Worm (Caenorhabditis elegans) whole organism, young adult: ENCODE results near the gene C44B9.2.

Experiments used
- F23B12.7 ChIP-seq: sonication (generic microtip); optimal IDR thresholded peaks from 2 replicates; lab custom pipeline; 2017; ENCODE audit warnings: missing genetic modification characterization, mild to moderate bottlenecking, missing compliant biosample characterization, antibody characterized with exemption, moderate library complexity; ENCODE audit not compliant: insufficient read depth
- F49E8.2 ChIP-seq: sonication (generic microtip); optimal IDR thresholded peaks from 3 replicates; lab custom pipeline; 2017; ENCODE audit warnings: missing genetic modification characterization, mild to moderate bottlenecking, missing compliant biosample characterization, antibody characterized with exemption, moderate library complexity; ENCODE audit not compliant: insufficient read depth
- T07F8.4 ChIP-seq: sonication (generic microtip); optimal IDR thresholded peaks from 2 replicates; lab custom pipeline; 2016; ENCODE audit warnings: mild to moderate bottlenecking, missing genetic modification characterization, moderate library complexity, missing compliant biosample characterization
- Y53F4B.3 ChIP-seq: fragments of 200-800 bp; sonication (Bioruptor generic); IDR thresholded peaks from 2 replicates; pipeline ENCODE4 v1.3.6; 2022; ENCODE audit warnings: missing genetic modification reagents, missing genetic modification characterization, missing compliant biosample characterization
- Y56A3A.18 ChIP-seq: fragments of 200-800 bp; sonication (Bioruptor generic); IDR thresholded peaks from 2 replicates; pipeline ENCODE4 v1.3.6; 2022; ENCODE audit warnings: missing genetic modification reagents, missing genetic modification characterization, missing compliant biosample characterization
- Y67H2A.10 ChIP-seq: fragments of 200-800 bp; sonication (Bioruptor generic); conservative IDR thresholded peaks from 2 replicates; pipeline ENCODE4 v1.3.6; 2022; ENCODE audit warnings: missing genetic modification reagents, missing genetic modification characterization, missing compliant biosample characterization
- Y79H2A.3 ChIP-seq: fragments of 200-800 bp; sonication (Bioruptor generic); conservative IDR thresholded peaks from 2 replicates; pipeline ENCODE4 v1.3.6; 2022; ENCODE audit warnings: missing genetic modification reagents, missing genetic modification characterization, missing compliant biosample characterization
- ZK185.1 ChIP-seq: sonication (generic microtip); optimal IDR thresholded peaks from 2 replicates; lab custom pipeline; 2016; ENCODE audit warnings: mild to moderate bottlenecking, missing genetic modification characterization, missing compliant biosample characterization; ENCODE audit not compliant: poor library complexity, severe bottlenecking
- aptf-2 ChIP-seq: fragments of 200-800 bp; sonication (Bioruptor generic); conservative IDR thresholded peaks from 2 replicates; pipeline ENCODE4 v1.3.6; 2022; ENCODE audit warnings: missing genetic modification reagents, missing genetic modification characterization, missing compliant biosample characterization
- aptf-3 ChIP-seq: fragments of 200-800 bp; sonication (Bioruptor generic); IDR thresholded peaks from 2 replicates; pipeline ENCODE4 v1.3.6; 2022; ENCODE audit warnings: missing genetic modification characterization, missing compliant biosample characterization
- atf-7 ChIP-seq: sonication (generic microtip); optimal IDR thresholded peaks from 2 replicates; lab custom pipeline; 2017; ENCODE audit warnings: mild to moderate bottlenecking, missing genetic modification characterization, missing compliant biosample characterization
- athp-1 ChIP-seq: sonication (generic microtip); optimal IDR thresholded peaks from 2 replicates; lab custom pipeline; 2017; ENCODE audit warnings: mild to moderate bottlenecking, missing genetic modification characterization, missing compliant biosample characterization
- attf-3 ChIP-seq: fragments of 200-800 bp; sonication (Bioruptor generic); conservative IDR thresholded peaks from 2 replicates; pipeline ENCODE4 v1.3.6; 2022; ENCODE audit warnings: missing genetic modification reagents, missing genetic modification characterization, missing compliant biosample characterization
- bed-1 ChIP-seq: fragments of 200-800 bp; sonication (Bioruptor generic); IDR thresholded peaks from 2 replicates; pipeline ENCODE4 v1.3.6; 2022; ENCODE audit warnings: missing genetic modification reagents, missing genetic modification characterization, missing compliant biosample characterization
- bed-2 ChIP-seq: fragments of 200-800 bp; sonication (Bioruptor generic); IDR thresholded peaks from 2 replicates; pipeline ENCODE4 v1.3.6; 2022; ENCODE audit warnings: missing genetic modification reagents, missing genetic modification characterization, missing compliant biosample characterization
- ccch-3 ChIP-seq: fragments of 200-800 bp; sonication (Bioruptor generic); optimal IDR thresholded peaks from 2 replicates; lab custom pipeline; 2018; ENCODE audit warnings: mild to moderate bottlenecking, missing genetic modification characterization, missing compliant biosample characterization
- ceh-58 ChIP-seq: fragments of 200-800 bp; sonication (Bioruptor generic); IDR thresholded peaks from 2 replicates; pipeline ENCODE4 v1.3.6; 2022; ENCODE audit warnings: missing genetic modification characterization, missing compliant biosample characterization
- die-1 ChIP-seq: sonication (generic microtip); optimal IDR thresholded peaks from 2 replicates; lab custom pipeline; 2016; ENCODE audit warnings: missing genotype, mild to moderate bottlenecking, missing genetic modification characterization, missing compliant biosample characterization
- dox-1 ChIP-seq: fragments of 200-800 bp; sonication (Bioruptor generic); IDR thresholded peaks from 2 replicates; pipeline ENCODE4 v1.3.6; 2022; ENCODE audit warnings: missing genetic modification reagents, missing genetic modification characterization, missing compliant biosample characterization
- dpl-1 ChIP-seq: fragments of 150-350 bp; optimal IDR thresholded peaks from 2 replicates; lab custom pipeline; 2014; ENCODE audit warnings: missing biosample characterization, missing genetic modification reagents, missing genetic modification characterization
- egl-18 ChIP-seq: fragments of 200-800 bp; sonication (Bioruptor generic); IDR thresholded peaks from 2 replicates; pipeline ENCODE4 v1.3.6; 2022; ENCODE audit warnings: missing genetic modification reagents, missing genetic modification characterization, missing compliant biosample characterization
- ekl-4 ChIP-seq: fragments of 200-800 bp; sonication (Bioruptor generic); IDR thresholded peaks from 2 replicates; pipeline ENCODE4 v1.3.6; 2022; ENCODE audit warnings: missing genetic modification reagents, missing genetic modification characterization, missing compliant biosample characterization
- gei-17 ChIP-seq: fragments of 200-800 bp; sonication (Bioruptor generic); optimal IDR thresholded peaks from 2 replicates; lab custom pipeline; 2018; ENCODE audit warnings: mild to moderate bottlenecking, missing genetic modification characterization, missing compliant biosample characterization
- hlh-12 ChIP-seq: sonication (generic microtip); optimal IDR thresholded peaks from 2 replicates; lab custom pipeline; 2016; ENCODE audit warnings: missing genetic modification characterization, missing compliant biosample characterization
- hsf-1 ChIP-seq: fragments of 200-800 bp; sonication (Bioruptor generic); IDR thresholded peaks from 2 replicates; pipeline ENCODE4 v1.3.6; 2022; ENCODE audit warnings: missing genetic modification reagents, missing genetic modification characterization, missing compliant biosample characterization
- let-526 ChIP-seq: fragments of 200-800 bp; sonication (Bioruptor generic); IDR thresholded peaks from 2 replicates; pipeline ENCODE4 v1.3.6; 2022; ENCODE audit warnings: missing genetic modification reagents, missing genetic modification characterization, missing compliant biosample characterization
- lin-40 ChIP-seq: sonication (generic microtip); optimal IDR thresholded peaks from 2 replicates; lab custom pipeline; 2016; ENCODE audit warnings: missing genetic modification characterization, mild to moderate bottlenecking, missing compliant biosample characterization, missing genotype, missing genetic modification reagents
- lsl-1 ChIP-seq: fragments of 200-800 bp; sonication (Bioruptor generic); optimal IDR thresholded peaks from 2 replicates; lab custom pipeline; 2018; ENCODE audit warnings: mild to moderate bottlenecking, missing genetic modification characterization, moderate library complexity, missing compliant biosample characterization
- mxl-1 ChIP-seq: sonication (generic microtip); optimal IDR thresholded peaks from 2 replicates; lab custom pipeline; 2016; ENCODE audit warnings: missing genetic modification characterization, missing compliant biosample characterization
- nfya-2 ChIP-seq: fragments of 200-800 bp; sonication (Bioruptor generic); IDR thresholded peaks from 2 replicates; pipeline ENCODE4 v1.3.6; 2022; ENCODE audit warnings: missing genetic modification reagents, missing genetic modification characterization, missing compliant biosample characterization
- nfyb-1 ChIP-seq: fragments of 200-800 bp; sonication (Bioruptor generic); IDR thresholded peaks from 2 replicates; pipeline ENCODE4 v1.3.6; 2022; ENCODE audit warnings: missing genetic modification reagents, missing genetic modification characterization, missing compliant biosample characterization
- nhr-120 ChIP-seq: fragments of 200-800 bp; sonication (Bioruptor generic); IDR thresholded peaks from 2 replicates; pipeline ENCODE4 v1.3.6; 2022; ENCODE audit warnings: missing genetic modification characterization, missing compliant biosample characterization
- nhr-179 ChIP-seq: sonication (generic microtip); optimal IDR thresholded peaks from 2 replicates; lab custom pipeline; 2016; ENCODE audit warnings: mild to moderate bottlenecking, missing genetic modification characterization, missing compliant biosample characterization
- nhr-80 ChIP-seq: sonication (generic microtip); optimal IDR thresholded peaks from 2 replicates; lab custom pipeline; 2016; ENCODE audit warnings: missing genetic modification characterization, missing compliant biosample characterization
- pbrm-1 ChIP-seq: fragments of 200-800 bp; sonication (Bioruptor generic); IDR thresholded peaks from 2 replicates; pipeline ENCODE4 v1.3.6; 2022; ENCODE audit warnings: missing genetic modification reagents, missing genetic modification characterization, missing compliant biosample characterization
- rec-8 ChIP-seq, 2 experiments: sonication (generic microtip); optimal IDR thresholded peaks; 2 replicates each; lab custom pipeline; 2016; ENCODE audit warnings: mild to moderate bottlenecking in 2 of 2, missing genetic modification characterization in 2 of 2, missing genetic modification reagents in 2 of 2, missing genotype in 2 of 2, missing biosample characterization in 1 of 2, missing compliant biosample characterization in 1 of 2, moderate library complexity in 1 of 2
- repo-1 ChIP-seq: sonication (generic microtip); optimal IDR thresholded peaks from 2 replicates; lab custom pipeline; 2017; ENCODE audit warnings: mild to moderate bottlenecking, missing genetic modification characterization, missing compliant biosample characterization
- rpc-1 ChIP-seq, 2 experiments: fragments of 150-350 bp in 1 of 2; sonication (generic microtip) in 1 of 2; optimal IDR thresholded peaks; 2 replicates each; lab custom pipeline; 2014 to 2018; ENCODE audit warnings: missing biosample characterization in 1 of 2, missing genetic modification characterization in 1 of 2, missing genetic modification reagents in 1 of 2, missing genotype in 1 of 2
- snpc-1.1 ChIP-seq: sonication (generic microtip); optimal IDR thresholded peaks from 2 replicates; lab custom pipeline; 2017; ENCODE audit warnings: missing genetic modification characterization, mild to moderate bottlenecking, missing compliant biosample characterization, antibody characterized with exemption, moderate library complexity, missing genotype, missing genetic modification reagents; ENCODE audit not compliant: insufficient read depth
- snpc-1.3 ChIP-seq: sonication (generic microtip); optimal IDR thresholded peaks from 2 replicates; lab custom pipeline; 2017; ENCODE audit warnings: missing genetic modification characterization, mild to moderate bottlenecking, missing compliant biosample characterization, antibody characterized with exemption, moderate library complexity, missing genotype, missing genetic modification reagents; ENCODE audit not compliant: insufficient read depth
- snpc-4 ChIP-seq, 5 experiments: fragments of 150-350 bp in 1 of 5; sonication (generic microtip) in 4 of 5; optimal IDR thresholded peaks; 2 replicates each; lab custom pipeline; 2014 to 2018; ENCODE audit warnings: missing genetic modification characterization in 5 of 5, missing biosample characterization in 3 of 5, antibody characterized with exemption in 2 of 5, mild to moderate bottlenecking in 2 of 5, missing compliant biosample characterization in 2 of 5, missing genotype in 2 of 5, moderate library complexity in 2 of 5, missing genetic modification reagents in 1 of 5
- somi-1 ChIP-seq: fragments of 200-800 bp; sonication (Bioruptor generic); optimal IDR thresholded peaks from 2 replicates; lab custom pipeline; 2018; ENCODE audit warnings: mild to moderate bottlenecking, missing genetic modification characterization, missing compliant biosample characterization
- unc-62 ChIP-seq: fragments of 150-350 bp; optimal IDR thresholded peaks from 2 replicates; lab custom pipeline; 2014; ENCODE audit warnings: missing biosample characterization, missing genetic modification reagents, missing genetic modification characterization
- zfh-2 ChIP-seq: fragments of 200-800 bp; sonication (Bioruptor generic); conservative IDR thresholded peaks from 2 replicates; pipeline ENCODE4 v1.3.6; 2022; ENCODE audit warnings: missing genetic modification reagents, missing genetic modification characterization, missing compliant biosample characterization
- zim-3 ChIP-seq: sonication (generic microtip); optimal IDR thresholded peaks from 2 replicates; lab custom pipeline; 2017; ENCODE audit warnings: mild to moderate bottlenecking, missing genetic modification characterization, moderate library complexity, missing compliant biosample characterization
- ztf-28 ChIP-seq: fragments of 200-800 bp; sonication (Bioruptor generic); IDR thresholded peaks from 2 replicates; pipeline ENCODE4 v1.3.6; 2022; ENCODE audit warnings: missing genetic modification reagents, missing genetic modification characterization, missing compliant biosample characterization
- ztf-3 ChIP-seq: fragments of 200-800 bp; sonication (Bioruptor generic); optimal IDR thresholded peaks from 2 replicates; lab custom pipeline; 2018; ENCODE audit warnings: mild to moderate bottlenecking, missing genetic modification characterization, missing compliant biosample characterization

The C44B9.2 gene

ce11 chrIII:10848858-10849257, 26.4 kb upstream of the C44B9.2 start, which contains the start of the genes fbxb-85 and hex-3 (continued):
- TF ChIP-seq bed-1 (GFP tag; lab: Robert Waterston, UW) (no peak), ekl-4 (GFP tag; lab: Robert Waterston, UW) (peak; percentile 93), T07F8.4 (no peak), pbrm-1 (peak; percentile 93), ztf-28 (GFP tag; lab: Robert Waterston, UW) (no peak), nfyb-1 (peak; percentile 96), ccch-3 (GFP tag; lab: Kevin White, UChicago) (no peak), rpc-1 (optimal IDR thresholded peaks at IDR 0.05; lab: Kevin White, UChicago) (no peak), rpc-1 (tag; optimal IDR thresholded peaks at IDR 0.05; lab: Kevin White, UChicago) (no peak), unc-62 (GFP tag; lab: Kevin White, UChicago) (no peak), gei-17 (peak; percentile 75), bed-2 (GFP tag; lab: Robert Waterston, UW) (no peak), aptf-2 (GFP tag; lab: Robert Waterston, UW) (no peak), let-526 (GFP tag; lab: Robert Waterston, UW) (no peak), repo-1 (tag; lab: Kevin White, UChicago) (peak; percentile 90), snpc-1.3 (peak; percentile 87), rec-8 (tag; optimal IDR thresholded peaks at IDR 0.05; lab: Kevin White, UChicago) (peak in 1 of 2 experiments; percentile 45), lsl-1 (GFP tag; lab: Kevin White, UChicago) (peak; percentile 80), F49E8.2 (tag; lab: Kevin White, UChicago) (peak; percentile 65), zfh-2 (GFP tag; lab: Robert Waterston, UW) (peak; percentile 76), Y67H2A.10 (GFP tag; lab: Robert Waterston, UW) (no peak), hsf-1 (peak; percentile 81), Y53F4B.3 (GFP tag; lab: Robert Waterston, UW) (no peak), athp-1 (peak; percentile 68), nhr-80 (tag; lab: Kevin White, UChicago) (peak; percentile 47), ceh-58 (no peak), dox-1 (GFP tag; lab: Robert Waterston, UW) (no peak; the same call in 1 of the 2 replicates), ztf-3 (GFP tag; lab: Kevin White, UChicago) (peak; percentile 29), Y56A3A.18 (GFP tag; lab: Robert Waterston, UW) (peak; percentile 86; the same call in 1 of the 2 replicates), ZK185.1 (tag; lab: Kevin White, UChicago) (peak; percentile 92), Y79H2A.3 (GFP tag; lab: Robert Waterston, UW) (no peak; the same call in 1 of the 2 replicates), somi-1 (GFP tag; lab: Kevin White, UChicago) (peak; percentile 49), dpl-1 (peak; percentile 60), attf-3 (GFP tag; lab: Robert Waterston, UW) (no peak), F23B12.7 (tag; lab: Kevin White, UChicago) (peak; percentile 59), mxl-1 (tag; lab: Kevin White, UChicago) (no peak), hlh-12 (tag; lab: Kevin White, UChicago) (no peak), nhr-120 (GFP tag; lab: Robert Waterston, UW) (no peak), zim-3 (peak; percentile 41), snpc-4 (GFP tag; optimal IDR thresholded peaks at IDR 0.05; lab: Kevin White, UChicago) (peak; percentile 36), snpc-4 (tag; optimal IDR thresholded peaks at IDR 0.05; lab: Kevin White, UChicago) (peak; percentile 26 to 82 (median 66)), aptf-3 (GFP tag; lab: Robert Waterston, UW) (no peak), egl-18 (GFP tag; lab: Robert Waterston, UW) (no peak), atf-7 (peak; percentile 86), nhr-179 (tag; lab: Kevin White, UChicago) (no peak), nfya-2 (GFP tag; lab: Robert Waterston, UW) (0 out of 2 replicates have a peak, but pooled peaks have one; percentile 56), die-1 (tag; lab: Kevin White, UChicago) (peak; percentile 41), snpc-1.1 (tag; lab: Kevin White, UChicago) (peak; percentile 71), lin-40 (tag; lab: Kevin White, UChicago) (peak; percentile 96)
